Worm (Caenorhabditis elegans): ENCODE data around the gene Y66D12A.13.

Y66D12A.13 gene

DNA sequence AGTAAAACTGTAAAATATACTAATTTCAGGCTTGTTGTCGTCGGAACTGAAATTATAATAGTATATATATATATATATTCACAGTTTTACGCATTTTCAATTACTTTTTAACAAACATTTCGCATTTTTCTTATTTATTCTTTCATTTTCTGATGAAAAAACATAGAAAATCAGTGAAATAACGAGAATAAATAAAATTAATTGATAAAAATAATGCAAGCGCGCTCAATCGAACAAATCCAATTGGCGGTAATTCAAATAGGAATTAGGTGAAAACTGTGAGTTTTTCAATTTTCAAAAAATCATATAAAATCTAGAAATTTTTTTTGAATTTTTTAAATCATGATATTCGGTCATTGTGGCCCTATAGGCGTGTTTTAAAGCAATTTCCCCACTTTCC lies 38.0 kb upstream of the Y66D12A.13 start:
- TF ChIP-seq pbrm-1 (GFP tag; IDR thresholded peaks at IDR 0.05) = no peak
- no peak for TF ChIP-seq cebp-1 (GFP tag; IDR thresholded peaks at IDR 0.05)
- no peak for TF ChIP-seq cebp-1 (tag; optimal IDR thresholded peaks at IDR 0.05)
- no peak for TF ChIP-seq zfh-2 (GFP tag; conservative IDR thresholded peaks at IDR 0.05)
- TF ChIP-seq nhr-80 (tag; optimal IDR thresholded peaks at IDR 0.05) = no peak
- TF ChIP-seq lin-40 (tag; optimal IDR thresholded peaks at IDR 0.05) = no peak
- TF ChIP-seq sea-2 (GFP tag; IDR thresholded peaks at IDR 0.05) = no peak
- no peak for TF ChIP-seq madf-8 (GFP tag; conservative IDR thresholded peaks at IDR 0.05)
- TF ChIP-seq mcd-1 (GFP tag; IDR thresholded peaks at IDR 0.05) = no peak
- TF ChIP-seq efl-1 (GFP tag; optimal IDR thresholded peaks at IDR 0.05) = no peak
- TF ChIP-seq zim-3 (tag; optimal IDR thresholded peaks at IDR 0.05) = no peak

DNA sequence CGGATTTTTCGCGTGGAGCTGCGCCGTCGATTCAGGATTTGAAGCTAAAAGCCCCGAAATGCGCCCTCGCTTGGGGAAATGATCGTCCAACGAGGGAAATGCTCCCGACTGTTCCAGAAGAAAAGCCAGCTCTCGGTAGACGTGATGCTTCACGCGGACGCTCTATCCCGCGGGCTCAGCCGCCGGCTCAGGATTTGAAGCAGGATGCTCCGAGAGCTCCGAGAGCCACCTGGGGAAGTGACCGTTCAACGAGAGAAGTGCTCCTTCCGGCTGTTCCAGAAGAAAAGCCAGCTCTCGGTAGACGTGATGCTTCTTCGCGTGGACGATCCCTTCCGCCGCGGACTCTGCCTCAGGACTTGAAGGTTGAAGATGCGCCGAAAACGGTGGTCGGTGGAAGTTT lies 37.3 kb upstream of the Y66D12A.13 start:
- TF ChIP-seq rpc-1 (optimal IDR thresholded peaks at IDR 0.05) = no peak
- no peak for TF ChIP-seq rpc-1 (tag; optimal IDR thresholded peaks at IDR 0.05)
- TF ChIP-seq zfh-2 (GFP tag; conservative IDR thresholded peaks at IDR 0.05) = peak; percentile 78
- peak; percentile 75; the same call in 1 of the 2 replicates for TF ChIP-seq egrh-3 (GFP tag; IDR thresholded peaks at IDR 0.05)
- TF ChIP-seq K11D2.4 (GFP tag; IDR thresholded peaks at IDR 0.05) = no peak

DNA sequence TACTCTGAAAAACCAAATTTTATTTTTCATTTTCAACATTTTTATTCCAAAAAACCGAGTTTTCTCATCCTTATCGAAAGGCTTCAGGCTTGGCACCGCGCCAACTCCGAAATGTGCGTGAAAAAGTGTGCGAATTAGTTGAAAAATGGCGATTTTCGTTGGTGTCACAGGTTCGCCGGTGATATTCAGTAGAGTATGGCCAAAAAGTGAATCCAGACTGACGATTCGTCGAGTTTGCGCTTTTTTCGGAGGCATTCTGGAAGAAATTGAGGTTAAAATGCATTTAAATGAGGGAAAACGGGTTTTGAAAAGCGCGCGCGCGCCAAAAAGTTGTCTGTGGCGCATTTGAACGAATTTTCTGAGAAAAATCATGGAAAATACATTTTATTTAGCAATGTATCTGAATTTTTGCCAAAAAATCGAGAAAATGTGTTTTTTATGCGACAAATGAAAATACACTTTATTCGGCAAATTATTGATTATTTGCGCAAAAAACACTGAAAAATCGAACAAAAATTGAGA lies 24.6 kb upstream of the Y66D12A.13 start, which contains the start of the genes Y66D12A.16 and such-1:
Gene Y66D12A.16 (plus strand): TSS at position 51 of the 522 bp plus-strand sequence.
Gene such-1 (minus strand): TSS at position 256 of the 522 bp plus-strand sequence.
- TF ChIP-seq tbp1 (GFP tag; optimal IDR thresholded peaks at IDR 0.05) = no peak
- no peak for TF ChIP-seq hrde-1 (tag; optimal IDR thresholded peaks at IDR 0.05; ENCODE audit: borderline replicate concordance)
- no peak for TF ChIP-seq Y67H2A.10 (GFP tag; conservative IDR thresholded peaks at IDR 0.05)
- peak; percentile 12; the same call in 1 of the 2 replicates for TF ChIP-seq D2030.7 (GFP tag; IDR thresholded peaks at IDR 0.05)
- peak; percentile 67; the same call in 1 of the 2 replicates for TF ChIP-seq hsf-1 (GFP tag; IDR thresholded peaks at IDR 0.05)
- TF ChIP-seq ceh-91 (GFP tag; IDR thresholded peaks at IDR 0.05) = peak; percentile 39; the same call in 1 of the 2 replicates
- no peak for TF ChIP-seq mxl-1 (tag; optimal IDR thresholded peaks at IDR 0.05)
- TF ChIP-seq let-607 (tag; optimal IDR thresholded peaks at IDR 0.05) = no peak
- TF ChIP-seq ztf-25 (GFP tag; IDR thresholded peaks at IDR 0.05) = no peak
- TF ChIP-seq dpl-1 (GFP tag; optimal IDR thresholded peaks at IDR 0.05) = peak; percentile 48
- TF ChIP-seq madf-8 (GFP tag; conservative IDR thresholded peaks at IDR 0.05) = peak; percentile 73
- TF ChIP-seq madf-6 (GFP tag; IDR thresholded peaks at IDR 0.05) = peak; percentile 86
- TF ChIP-seq nfya-2 (GFP tag; IDR thresholded peaks at IDR 0.05) = no peak
- TF ChIP-seq F33H1.4 (GFP tag; IDR thresholded peaks at IDR 0.05) = peak; percentile 31
- TF ChIP-seq efl-1 (GFP tag; optimal IDR thresholded peaks at IDR 0.05) = peak; percentile 74

DNA sequence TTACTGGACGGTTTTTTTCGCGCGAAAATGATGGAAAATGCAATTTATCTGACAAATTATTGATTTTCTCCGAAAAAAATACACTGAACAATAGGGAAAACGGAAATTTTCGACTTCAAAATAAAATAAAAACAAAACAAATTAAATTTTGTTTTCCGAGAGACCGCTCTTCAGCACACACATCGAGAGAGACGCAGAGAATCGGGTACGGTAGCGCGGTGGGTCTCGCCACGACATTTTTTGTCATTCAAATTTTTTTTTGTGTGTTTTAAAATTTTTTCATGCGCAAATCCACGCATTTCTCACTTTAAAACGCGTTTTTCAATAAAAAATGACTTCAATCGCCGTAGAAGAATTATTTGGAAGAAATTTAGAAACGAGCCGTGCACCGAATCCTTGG lies 24.1 kb upstream of the Y66D12A.13 start:
- TF ChIP-seq mel-28 (tag; optimal IDR thresholded peaks at IDR 0.05; ENCODE audit: borderline replicate concordance) (no peak), tlf-1 (GFP tag; optimal IDR thresholded peaks at IDR 0.05) (peak; percentile 31), him-1 (tag; optimal IDR thresholded peaks at IDR 0.05) (no peak), ceh-91 (GFP tag; IDR thresholded peaks at IDR 0.05) (peak; percentile 60; the same call in 1 of the 2 replicates), tbp1 (GFP tag; optimal IDR thresholded peaks at IDR 0.05) (peak; percentile 17), efl-1 (GFP tag; optimal IDR thresholded peaks at IDR 0.05) (peak; percentile 42), ceh-100 (GFP tag; IDR thresholded peaks at IDR 0.05) (peak; percentile 52; the same call in 1 of the 2 replicates), T07F8.4 (tag; optimal IDR thresholded peaks at IDR 0.05) (no peak), akir-1 (GFP tag; optimal IDR thresholded peaks at IDR 0.05) (no peak), hrde-1 (tag; optimal IDR thresholded peaks at IDR 0.05; ENCODE audit: borderline replicate concordance) (no peak), madf-6 (GFP tag; IDR thresholded peaks at IDR 0.05) (peak; percentile 96), hsf-1 (GFP tag; IDR thresholded peaks at IDR 0.05) (0 out of 2 replicates have a peak, but pooled peaks have one; percentile 54), lsy-27 (tag; optimal IDR thresholded peaks at IDR 0.05; ENCODE audit: borderline replicate concordance, insufficient read depth) (no peak), rcor-1 (GFP tag; IDR thresholded peaks at IDR 0.05) (0 out of 2 replicates have a peak, but pooled peaks have one; percentile 21), pbrm-1 (GFP tag; IDR thresholded peaks at IDR 0.05) (peak; percentile 39; the same call in 1 of the 2 replicates), ztf-28 (GFP tag; IDR thresholded peaks at IDR 0.05) (no peak), bed-2 (GFP tag; IDR thresholded peaks at IDR 0.05) (no peak), nfya-2 (GFP tag; IDR thresholded peaks at IDR 0.05) (no peak), xnd-1 (tag; optimal IDR thresholded peaks at IDR 0.05) (peak; percentile 83), B0336.3 (GFP tag; IDR thresholded peaks at IDR 0.05) (0 out of 2 replicates have a peak, but pooled peaks have one; percentile 45), lin-54 (GFP tag; optimal IDR thresholded peaks at IDR 0.05) (peak; percentile 85), D2030.7 (GFP tag; IDR thresholded peaks at IDR 0.05) (peak; percentile 84), madf-8 (GFP tag; conservative IDR thresholded peaks at IDR 0.05) (peak; percentile 83), F33H1.4 (GFP tag; IDR thresholded peaks at IDR 0.05) (peak; percentile 97)

All from whole organism, young adult.